Worm (Caenorhabditis elegans) whole organism, young adult: ENCODE measurements around the gene gly-5.

Experiments
- B0035.1 ChIP-seq: sonication (generic microtip); optimal IDR thresholded peaks from 2 replicates; lab custom pipeline; 2016; ENCODE audit warnings: missing genetic modification characterization, mild to moderate bottlenecking, missing compliant biosample characterization, missing genotype, missing genetic modification reagents
- B0261.1 ChIP-seq: sonication (generic microtip); optimal IDR thresholded peaks from 2 replicates; lab custom pipeline; 2016; ENCODE audit warnings: mild to moderate bottlenecking, missing genetic modification characterization, moderate library complexity, missing compliant biosample characterization
- D2030.7 ChIP-seq: fragments of 200-800 bp; sonication (Bioruptor generic); IDR thresholded peaks from 2 replicates; pipeline ENCODE4 v1.3.6; 2022; ENCODE audit warnings: missing genetic modification reagents, missing genetic modification characterization, missing compliant biosample characterization
- Y53G8AR.9 ChIP-seq: fragments of 200-800 bp; sonication (Bioruptor generic); conservative IDR thresholded peaks from 2 replicates; pipeline ENCODE4 v1.3.6; 2022; ENCODE audit warnings: missing genetic modification reagents, missing genetic modification characterization, missing compliant biosample characterization
- Y67H2A.10 ChIP-seq: fragments of 200-800 bp; sonication (Bioruptor generic); conservative IDR thresholded peaks from 2 replicates; pipeline ENCODE4 v1.3.6; 2022; ENCODE audit warnings: missing genetic modification reagents, missing genetic modification characterization, missing compliant biosample characterization
- Y79H2A.3 ChIP-seq: fragments of 200-800 bp; sonication (Bioruptor generic); conservative IDR thresholded peaks from 2 replicates; pipeline ENCODE4 v1.3.6; 2022; ENCODE audit warnings: missing genetic modification reagents, missing genetic modification characterization, missing compliant biosample characterization
- bed-2 ChIP-seq: fragments of 200-800 bp; sonication (Bioruptor generic); IDR thresholded peaks from 2 replicates; pipeline ENCODE4 v1.3.6; 2022; ENCODE audit warnings: missing genetic modification reagents, missing genetic modification characterization, missing compliant biosample characterization
- dpff-1 ChIP-seq: sonication (generic microtip); optimal IDR thresholded peaks from 2 replicates; lab custom pipeline; 2017; ENCODE audit warnings: mild to moderate bottlenecking, missing genetic modification characterization, missing compliant biosample characterization
- efl-1 ChIP-seq: fragments of 150-350 bp; optimal IDR thresholded peaks from 2 replicates; lab custom pipeline; 2014; ENCODE audit warnings: missing biosample characterization, missing genetic modification reagents, missing genetic modification characterization
- ets-4 ChIP-seq: fragments of 200-800 bp; sonication (Bioruptor generic); optimal IDR thresholded peaks from 2 replicates; lab custom pipeline; 2018; ENCODE audit warnings: mild to moderate bottlenecking, missing genetic modification characterization, missing compliant biosample characterization
- gei-17 ChIP-seq: fragments of 200-800 bp; sonication (Bioruptor generic); optimal IDR thresholded peaks from 2 replicates; lab custom pipeline; 2018; ENCODE audit warnings: mild to moderate bottlenecking, missing genetic modification characterization, missing compliant biosample characterization
- him-1 ChIP-seq: sonication (generic microtip); optimal IDR thresholded peaks from 2 replicates; lab custom pipeline; 2016; ENCODE audit warnings: missing genotype, missing genetic modification reagents, missing genetic modification characterization, missing compliant biosample characterization
- hlh-12 ChIP-seq: sonication (generic microtip); optimal IDR thresholded peaks from 2 replicates; lab custom pipeline; 2016; ENCODE audit warnings: missing genetic modification characterization, missing compliant biosample characterization
- hmg-1.2 ChIP-seq: fragments of 200-800 bp; sonication (Bioruptor generic); IDR thresholded peaks from 2 replicates; pipeline ENCODE4 v1.3.6; 2022; ENCODE audit warnings: missing genetic modification reagents, missing genetic modification characterization, missing compliant biosample characterization
- let-607 ChIP-seq, 2 experiments: fragments of 200-800 bp in 1 of 2; sonication (Bioruptor generic) in 1 of 2; sonication (generic microtip) in 1 of 2; optimal IDR thresholded peaks; 2 replicates each; lab custom pipeline; 2016 to 2018; ENCODE audit warnings: mild to moderate bottlenecking in 2 of 2, missing compliant biosample characterization in 2 of 2, missing genetic modification characterization in 2 of 2, moderate library complexity in 2 of 2, missing genotype in 1 of 2
- lin-35 ChIP-seq, 3 experiments: fragments of 150-350 bp in 2 of 3; sonication (generic microtip) in 1 of 3; optimal IDR thresholded peaks; 2 replicates each; lab custom pipeline; 2014 to 2018; ENCODE audit warnings: missing biosample characterization in 3 of 3, missing genetic modification characterization in 3 of 3, missing genetic modification reagents in 3 of 3
- lsl-1 ChIP-seq: fragments of 200-800 bp; sonication (Bioruptor generic); optimal IDR thresholded peaks from 2 replicates; lab custom pipeline; 2018; ENCODE audit warnings: mild to moderate bottlenecking, missing genetic modification characterization, moderate library complexity, missing compliant biosample characterization
- lsy-27 ChIP-seq: sonication (generic microtip); optimal IDR thresholded peaks from 2 replicates; lab custom pipeline; 2017; ENCODE audit warnings: missing genetic modification characterization, mild to moderate bottlenecking, missing compliant biosample characterization, antibody characterized with exemption, missing genotype, borderline replicate concordance; ENCODE audit not compliant: insufficient read depth
- madf-10 ChIP-seq: sonication (generic microtip); optimal IDR thresholded peaks from 2 replicates; lab custom pipeline; 2016; ENCODE audit warnings: mild to moderate bottlenecking, missing genetic modification characterization, missing compliant biosample characterization
- mcd-1 ChIP-seq: fragments of 200-800 bp; sonication (Bioruptor generic); IDR thresholded peaks from 2 replicates; pipeline ENCODE4 v1.3.6; 2022; ENCODE audit warnings: missing genetic modification reagents, missing genetic modification characterization, missing compliant biosample characterization
- mel-28 ChIP-seq: sonication (generic microtip); optimal IDR thresholded peaks from 2 replicates; lab custom pipeline; 2016; ENCODE audit warnings: borderline replicate concordance, mild to moderate bottlenecking, missing genetic modification characterization, missing compliant biosample characterization
- mes-4 ChIP-seq: sonication (generic microtip); optimal IDR thresholded peaks from 2 replicates; lab custom pipeline; 2016; ENCODE audit warnings: missing genotype, missing genetic modification characterization, missing compliant biosample characterization
- nhr-80 ChIP-seq: sonication (generic microtip); optimal IDR thresholded peaks from 2 replicates; lab custom pipeline; 2016; ENCODE audit warnings: missing genetic modification characterization, missing compliant biosample characterization
- nhr-90 ChIP-seq: sonication (generic microtip); optimal IDR thresholded peaks from 2 replicates; lab custom pipeline; 2016; ENCODE audit warnings: missing genotype, mild to moderate bottlenecking, missing genetic modification characterization, missing compliant biosample characterization
- rpc-1 ChIP-seq, 2 experiments: fragments of 150-350 bp in 1 of 2; sonication (generic microtip) in 1 of 2; optimal IDR thresholded peaks; 2 replicates each; lab custom pipeline; 2014 to 2018; ENCODE audit warnings: missing biosample characterization in 1 of 2, missing genetic modification characterization in 1 of 2, missing genetic modification reagents in 1 of 2, missing genotype in 1 of 2
- sdz-38 ChIP-seq: sonication (generic microtip); optimal IDR thresholded peaks from 2 replicates; lab custom pipeline; 2016; ENCODE audit warnings: missing genotype, missing genetic modification characterization, missing compliant biosample characterization
- sea-2 ChIP-seq: fragments of 200-800 bp; sonication (Bioruptor generic); IDR thresholded peaks from 2 replicates; pipeline ENCODE4 v1.3.6; 2022; ENCODE audit warnings: missing genetic modification characterization, missing compliant biosample characterization
- somi-1 ChIP-seq: fragments of 200-800 bp; sonication (Bioruptor generic); optimal IDR thresholded peaks from 2 replicates; lab custom pipeline; 2018; ENCODE audit warnings: mild to moderate bottlenecking, missing genetic modification characterization, missing compliant biosample characterization
- ztf-22 ChIP-seq: fragments of 200-800 bp; sonication (Bioruptor generic); optimal IDR thresholded peaks from 2 replicates; lab custom pipeline; 2018; ENCODE audit warnings: mild to moderate bottlenecking, missing genetic modification characterization, moderate library complexity, missing compliant biosample characterization
- ztf-3 ChIP-seq: fragments of 200-800 bp; sonication (Bioruptor generic); optimal IDR thresholded peaks from 2 replicates; lab custom pipeline; 2018; ENCODE audit warnings: mild to moderate bottlenecking, missing genetic modification characterization, missing compliant biosample characterization

gly-5 gene

DNA sequence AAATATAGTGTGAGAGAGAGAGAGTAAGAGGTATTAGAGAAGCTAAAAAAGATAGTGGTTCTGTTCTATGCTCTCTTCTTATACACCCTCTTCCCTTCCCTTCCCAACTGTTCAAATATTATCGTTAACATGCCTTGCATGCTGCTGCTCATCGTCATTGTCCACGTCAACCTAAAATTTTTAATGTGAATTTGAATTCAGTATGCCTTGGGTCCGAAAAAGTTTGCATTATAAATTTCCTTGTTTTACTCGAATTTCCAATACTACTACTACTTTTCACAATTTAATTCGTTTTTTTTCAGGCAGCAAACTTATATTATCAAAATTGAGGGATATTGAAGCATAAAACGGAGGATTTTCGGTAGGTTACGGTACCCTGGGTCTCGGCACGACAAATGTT, at the start of gene gly-5:
Gene gly-5, plus strand, starts transcription at position 301 of the 400 bp plus-strand sequence.
- no peak for TF ChIP-seq efl-1
- peak; percentile 40 for TF ChIP-seq nhr-80 (tag; lab: Kevin White, UChicago)

- TF ChIP-seq nhr-80 (tag; lab: Kevin White, UChicago) (no peak), let-607 (tag; optimal IDR thresholded peaks at IDR 0.05; lab: Kevin White, UChicago) (no peak), ztf-3 (no peak), dpff-1 (no peak)
These were observed 47.9 kb upstream of the gly-5 start, which contains the start of gene bre-2 for ce11 chrIII:13139301-13139700. Gene bre-2, minus strand, starts transcription at chrIII:13139626.

ce11 chrIII:13151765-13152164, 35.4 kb upstream of the gly-5 start:
- peak; percentile 34 for TF ChIP-seq efl-1
- TF ChIP-seq lsl-1 (GFP tag; lab: Kevin White, UChicago): peak; percentile 47
- TF ChIP-seq D2030.7 (GFP tag; lab: Robert Waterston, UW): peak; percentile 33; the same call in 1 of the 2 replicates
- TF ChIP-seq sea-2 (GFP tag; lab: Robert Waterston, UW): no peak
- peak; percentile 75 for TF ChIP-seq mcd-1 (GFP tag; lab: Robert Waterston, UW)
- no peak for TF ChIP-seq Y67H2A.10 (GFP tag; lab: Robert Waterston, UW)
- no peak for TF ChIP-seq madf-10 (tag; lab: Kevin White, UChicago)

DNA sequence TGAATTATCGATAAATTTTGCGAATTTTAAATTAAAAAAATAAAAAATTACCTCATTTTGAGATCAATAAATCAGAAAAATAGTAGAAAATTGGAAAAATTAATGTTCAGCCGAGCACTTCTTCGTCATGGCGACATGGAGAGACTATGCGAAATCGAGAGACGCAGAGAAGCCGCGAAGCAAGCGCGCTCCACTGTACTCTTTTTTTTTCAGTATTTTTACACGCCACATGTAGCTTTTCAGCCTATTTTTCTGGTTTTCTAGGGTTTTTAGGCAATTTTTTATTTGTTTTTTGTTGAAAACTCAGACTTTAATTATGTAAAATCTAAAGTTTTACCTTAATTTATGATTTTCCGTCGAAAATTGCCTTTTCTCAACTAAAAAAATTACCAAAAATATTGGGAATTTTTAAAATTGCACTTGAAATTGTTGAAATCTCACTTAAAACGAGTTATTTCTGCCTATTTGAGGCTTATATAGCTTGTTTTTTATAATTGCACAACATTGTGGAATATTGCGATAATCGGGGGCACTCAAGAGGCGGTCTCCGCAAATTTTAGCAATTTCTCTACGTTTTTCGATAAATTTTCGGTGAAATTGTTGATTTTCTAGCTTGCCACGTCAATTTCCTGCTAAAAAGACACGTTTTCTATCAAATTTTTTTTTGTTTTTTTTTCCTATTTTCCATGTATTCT, 34.3 kb upstream of the gly-5 start, which contains the start of gene Y39E4B.10:
Gene Y39E4B.10, minus strand, starts transcription at position 162 of the 695 bp plus-strand sequence.
- TF ChIP-seq mes-4 (tag; lab: Kevin White, UChicago) (no peak), hlh-12 (tag; lab: Kevin White, UChicago) (no peak), sdz-38 (tag; lab: Kevin White, UChicago) (no peak), efl-1 (peak; percentile 22), ztf-22 (GFP tag; lab: Kevin White, UChicago) (no peak), mcd-1 (GFP tag; lab: Robert Waterston, UW) (peak; percentile 96), mel-28 (no peak), B0261.1 (tag; lab: Kevin White, UChicago) (no peak), bed-2 (GFP tag; lab: Robert Waterston, UW) (no peak), D2030.7 (GFP tag; lab: Robert Waterston, UW) (0 out of 2 replicates have a peak, but pooled peaks have one; percentile 24), gei-17 (GFP tag; lab: Kevin White, UChicago) (no peak), hmg-1.2 (GFP tag; lab: Robert Waterston, UW) (peak; percentile 99), lsy-27 (tag; lab: Kevin White, UChicago) (no peak), nhr-90 (tag; lab: Kevin White, UChicago) (no peak), ets-4 (GFP tag; lab: Kevin White, UChicago) (no peak), somi-1 (GFP tag; lab: Kevin White, UChicago) (no peak), him-1 (tag; lab: Kevin White, UChicago) (no peak), Y53G8AR.9 (no peak), lin-35 (GFP tag; optimal IDR thresholded peaks at IDR 0.05; lab: Kevin White, UChicago) (peak in 1 of 3 experiments; percentile 21), Y79H2A.3 (no peak), B0035.1 (tag; lab: Kevin White, UChicago) (no peak)

ce11 chrIII:13153517-13153916, 33.7 kb upstream of the gly-5 start, which contains the start of gene abce-1:
Gene abce-1, plus strand, starts transcription at chrIII:13153817.
- TF ChIP-seq rpc-1 (optimal IDR thresholded peaks at IDR 0.05; lab: Kevin White, UChicago) (no peak), rpc-1 (tag; optimal IDR thresholded peaks at IDR 0.05; lab: Kevin White, UChicago) (no peak)
